Fruit fly (Drosophila melanogaster): ENCODE results near the gene Prosbeta4.

DNA sequence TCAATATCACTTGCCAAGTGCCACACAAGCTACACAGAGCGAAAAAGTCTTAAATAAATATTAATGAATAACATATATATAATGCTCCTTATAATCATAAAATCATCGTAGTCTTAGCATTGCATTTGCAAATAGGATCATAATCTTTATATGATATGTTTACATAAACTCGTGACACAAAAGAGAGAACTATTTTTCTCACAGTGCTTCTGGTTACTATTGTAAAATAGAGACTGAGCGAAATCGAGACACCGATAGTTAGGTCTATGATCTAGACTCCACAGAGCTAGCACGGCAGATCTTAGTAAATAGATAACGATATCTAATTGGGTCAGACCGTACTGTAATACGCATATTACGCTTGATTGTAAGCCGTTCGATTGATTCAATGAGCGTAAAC lies 22.2 kb downstream of the Prosbeta4 start:
- TF ChIP-seq usp (GFP tag; optimal IDR thresholded peaks at IDR 0.05): no peak
- no peak for TF ChIP-seq CG8478 (optimal IDR thresholded peaks at IDR 0.05)
- no peak for TF ChIP-seq pan (optimal IDR thresholded peaks at IDR 0.05)
- TF ChIP-seq Dll (optimal IDR thresholded peaks at IDR 0.05): no peak
- no peak for TF ChIP-seq EcR (GFP tag; optimal IDR thresholded peaks at IDR 0.05)

All from whole organism.